Worm (Caenorhabditis elegans): ENCODE results near the gene anmt-3.

DNA sequence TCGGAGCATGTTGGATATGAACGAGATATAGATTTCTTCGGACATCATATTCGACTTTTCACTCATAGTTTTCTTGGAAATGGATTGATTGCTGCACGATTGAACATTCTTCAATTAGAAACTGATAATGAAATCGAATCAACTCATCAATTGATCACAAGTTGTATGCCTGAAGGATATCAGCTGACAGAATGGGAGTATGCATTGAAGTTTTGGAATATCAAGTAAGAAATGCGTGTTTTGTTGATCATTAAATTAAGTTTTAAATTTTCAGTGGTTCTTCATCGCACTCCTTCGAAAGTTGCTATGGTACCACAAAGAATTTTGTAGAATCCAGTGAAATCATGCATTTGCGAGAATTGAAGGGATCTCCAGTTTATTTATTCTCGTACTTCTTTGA lies 48.2 kb upstream of the anmt-3 start:
- TF ChIP-seq nhr-11 (tag; optimal IDR thresholded peaks at IDR 0.05) (no peak), nhr-237 (tag; optimal IDR thresholded peaks at IDR 0.05) (no peak), ztf-1 (GFP tag; conservative IDR thresholded peaks at IDR 0.05) (no peak), alr-1 (tag; optimal IDR thresholded peaks at IDR 0.05) (no peak), peb-1 (tag; optimal IDR thresholded peaks at IDR 0.05) (no peak), nhr-10 (tag; optimal IDR thresholded peaks at IDR 0.05) (no peak), nhr-77 (tag; optimal IDR thresholded peaks at IDR 0.05) (no peak), ztf-11 (tag; optimal IDR thresholded peaks at IDR 0.05) (no peak), skn-1 (tag; optimal IDR thresholded peaks at IDR 0.05) (no peak), ztf-4 (tag; optimal IDR thresholded peaks at IDR 0.05) (no peak), snpc-4 (tag; optimal IDR thresholded peaks at IDR 0.05) (no peak), ceh-16 (tag; optimal IDR thresholded peaks at IDR 0.05) (no peak), unc-62 (GFP tag; optimal IDR thresholded peaks at IDR 0.05) (no peak)

Data from whole organism, L2 larva.